Fruit fly (Drosophila melanogaster): ENCODE results near the gene CG15269.

dm6 chr2L:15113234-15113916 lies 4.2 kb downstream of the CG15269 start, which contains the start of gene stc:
- TF ChIP-seq CG13204 (GFP tag; optimal IDR thresholded peaks at IDR 0.05) (no peak), CG8159 (tag; optimal IDR thresholded peaks at IDR 0.05) (no peak), Ets98B (GFP tag; IDR thresholded peaks at IDR 0.05) (no peak), CG32121 (GFP tag; IDR thresholded peaks at IDR 0.05) (no peak), gl (tag; optimal IDR thresholded peaks at IDR 0.05) (no peak), CG9948 (tag; optimal IDR thresholded peaks at IDR 0.05) (no peak), CG12605 (GFP tag; IDR thresholded peaks at IDR 0.05) (no peak), CG8301 (tag; optimal IDR thresholded peaks at IDR 0.05) (no peak), EcR (GFP tag; optimal IDR thresholded peaks at IDR 0.05) (no peak), Snoo (tag; optimal IDR thresholded peaks at IDR 0.05) (no peak), CG14655 (GFP tag; optimal IDR thresholded peaks at IDR 0.05) (no peak)
